Worm (Caenorhabditis elegans) whole organism, mixed stage, embryonic: ENCODE measurements around the gene dod-6.

Experiments used
- M03D4.4 ChIP-seq: sonication (generic microtip); optimal IDR thresholded peaks from 2 replicates; lab custom pipeline; 2017; ENCODE audit warnings: mild to moderate bottlenecking, missing genetic modification characterization, missing compliant biosample characterization
- bed-3 ChIP-seq: fragments of 200-800 bp; sonication (Bioruptor generic); optimal IDR thresholded peaks from 3 replicates; lab custom pipeline; 2018; ENCODE audit warnings: mild to moderate bottlenecking, missing genetic modification characterization, moderate library complexity, missing compliant biosample characterization
- blmp-1 ChIP-seq: fragments of 150-350 bp; optimal IDR thresholded peaks from 2 replicates; lab custom pipeline; 2014; ENCODE audit warnings: missing biosample characterization, missing genetic modification characterization
- ceh-39 ChIP-seq: fragments of 150-350 bp; optimal IDR thresholded peaks from 2 replicates; lab custom pipeline; 2014; ENCODE audit warnings: missing biosample characterization, missing genetic modification characterization
- ceh-83 ChIP-seq: fragments of 200-800 bp; sonication (Bioruptor generic); optimal IDR thresholded peaks from 2 replicates; lab custom pipeline; 2018; ENCODE audit warnings: mild to moderate bottlenecking, missing genetic modification characterization, missing compliant biosample characterization
- ces-1 ChIP-seq: fragments of 150-350 bp; optimal IDR thresholded peaks from 2 replicates; lab custom pipeline; 2014; ENCODE audit warnings: missing biosample characterization, missing genetic modification reagents, missing genetic modification characterization
- drap-1 ChIP-seq: fragments of 200-800 bp; sonication (Bioruptor generic); optimal IDR thresholded peaks from 3 replicates; lab custom pipeline; 2018; ENCODE audit warnings: mild to moderate bottlenecking, missing genetic modification characterization, missing compliant biosample characterization
- elt-1 ChIP-seq: sonication (generic microtip); optimal IDR thresholded peaks from 2 replicates; lab custom pipeline; 2017; ENCODE audit warnings: missing genetic modification characterization, mild to moderate bottlenecking, missing compliant biosample characterization, antibody characterized with exemption, moderate library complexity, borderline replicate concordance; ENCODE audit not compliant: insufficient read depth
- elt-3 ChIP-seq: fragments of 150-350 bp; optimal IDR thresholded peaks from 2 replicates; lab custom pipeline; 2014; ENCODE audit warnings: missing biosample characterization, missing genetic modification characterization
- flh-1 ChIP-seq: fragments of 200-800 bp; sonication (Bioruptor generic); optimal IDR thresholded peaks from 2 replicates; lab custom pipeline; 2018; ENCODE audit warnings: mild to moderate bottlenecking, missing genetic modification characterization, moderate library complexity, missing compliant biosample characterization
- ham-2 ChIP-seq: fragments of 200-800 bp; sonication (Bioruptor generic); optimal IDR thresholded peaks from 2 replicates; lab custom pipeline; 2018; ENCODE audit warnings: mild to moderate bottlenecking, missing genetic modification characterization, missing compliant biosample characterization
- hlh-1 ChIP-seq: fragments of 150-350 bp; optimal IDR thresholded peaks from 2 replicates; lab custom pipeline; 2014; ENCODE audit warnings: missing biosample characterization, missing genetic modification reagents, missing genetic modification characterization
- lin-13 ChIP-seq: fragments of 150-350 bp; optimal IDR thresholded peaks from 2 replicates; lab custom pipeline; 2014; ENCODE audit warnings: missing biosample characterization, missing genetic modification characterization
- lin-32 ChIP-seq: fragments of 200-800 bp; sonication (Bioruptor generic); optimal IDR thresholded peaks from 2 replicates; lab custom pipeline; 2018; ENCODE audit warnings: mild to moderate bottlenecking, missing genetic modification characterization, missing compliant biosample characterization
- lsy-2 ChIP-seq: fragments of 150-350 bp; optimal IDR thresholded peaks from 2 replicates; lab custom pipeline; 2014; ENCODE audit warnings: missing biosample characterization, missing genetic modification characterization
- mab-5 ChIP-seq: fragments of 150-350 bp; optimal IDR thresholded peaks from 2 replicates; lab custom pipeline; 2014; ENCODE audit warnings: missing biosample characterization, missing genetic modification characterization
- mep-1 ChIP-seq: fragments of 150-350 bp; optimal IDR thresholded peaks from 2 replicates; lab custom pipeline; 2017; ENCODE audit warnings: missing biosample characterization, missing genetic modification reagents, missing genetic modification characterization, inconsistent platforms
- mls-2 ChIP-seq: sonication (generic microtip); optimal IDR thresholded peaks from 2 replicates; lab custom pipeline; 2016; ENCODE audit warnings: mild to moderate bottlenecking, missing genetic modification characterization, moderate library complexity, missing compliant biosample characterization
- nhr-12 ChIP-seq: fragments of 150-350 bp; optimal IDR thresholded peaks from 2 replicates; lab custom pipeline; 2014; ENCODE audit warnings: missing biosample characterization, missing genetic modification characterization
- nhr-2 ChIP-seq: fragments of 150-350 bp; optimal IDR thresholded peaks from 2 replicates; lab custom pipeline; 2014; ENCODE audit warnings: missing biosample characterization, missing genetic modification characterization
- nhr-28 ChIP-seq: fragments of 150-350 bp; optimal IDR thresholded peaks from 2 replicates; lab custom pipeline; 2014; ENCODE audit warnings: missing biosample characterization, missing genetic modification characterization
- pha-4 ChIP-seq: fragments of 150-350 bp; optimal IDR thresholded peaks from 2 replicates; lab custom pipeline; 2018; ENCODE audit warnings: missing biosample characterization, missing genetic modification reagents, missing genetic modification characterization
- snpc-4 ChIP-seq: fragments of 150-350 bp; optimal IDR thresholded peaks from 2 replicates; lab custom pipeline; 2014; ENCODE audit warnings: missing biosample characterization, missing genetic modification characterization
- sptf-1 ChIP-seq: sonication (generic microtip); optimal IDR thresholded peaks from 2 replicates; lab custom pipeline; 2017; ENCODE audit warnings: mild to moderate bottlenecking, missing genetic modification characterization, moderate library complexity, missing compliant biosample characterization
- tbx-8 ChIP-seq: fragments of 200-800 bp; sonication (Bioruptor generic); optimal IDR thresholded peaks from 2 replicates; lab custom pipeline; 2018; ENCODE audit warnings: mild to moderate bottlenecking, missing genetic modification characterization, moderate library complexity, missing compliant biosample characterization
- unc-120 ChIP-seq: sonication (generic microtip); optimal IDR thresholded peaks from 2 replicates; lab custom pipeline; 2017; ENCODE audit warnings: missing genetic modification characterization, missing compliant biosample characterization; ENCODE audit not compliant: poor library complexity, severe bottlenecking
- unc-39 ChIP-seq: fragments of 150-350 bp; optimal IDR thresholded peaks from 2 replicates; lab custom pipeline; 2014; ENCODE audit warnings: missing biosample characterization, missing genetic modification characterization
- unc-62 ChIP-seq: fragments of 150-350 bp; optimal IDR thresholded peaks from 2 replicates; lab custom pipeline; 2014; ENCODE audit warnings: missing biosample characterization, missing genetic modification reagents, missing genetic modification characterization
- zip-8 ChIP-seq: fragments of 150-350 bp; optimal IDR thresholded peaks from 2 replicates; lab custom pipeline; 2014; ENCODE audit warnings: missing biosample characterization, missing genetic modification characterization
- ztf-11 ChIP-seq: fragments of 150-350 bp; optimal IDR thresholded peaks from 2 replicates; lab custom pipeline; 2014; ENCODE audit warnings: missing biosample characterization, missing genetic modification characterization

The dod-6 gene

DNA sequence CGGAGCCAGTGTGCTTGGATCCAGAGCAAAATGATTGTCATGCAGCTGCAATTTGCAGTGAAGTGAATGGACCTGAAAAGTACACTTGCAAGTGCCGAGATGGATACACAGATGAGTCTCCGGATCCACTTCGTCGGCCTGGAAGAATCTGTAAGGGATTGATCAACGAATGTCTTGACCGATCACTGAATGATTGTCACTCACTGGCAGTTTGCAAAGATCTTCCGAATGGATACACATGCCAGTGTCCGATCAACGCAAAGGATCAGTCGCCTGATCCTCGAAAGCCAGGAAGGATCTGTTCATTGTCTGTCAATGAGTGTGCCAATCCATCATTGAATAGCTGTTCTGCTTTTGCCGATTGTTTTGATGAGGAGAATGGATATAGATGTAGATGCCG is 18.1 kb upstream of the dod-6 start:
- TF ChIP-seq mls-2 (no peak), ces-1 (GFP tag; lab: Kevin White, UChicago) (no peak), lin-13 (no peak)
- TF ChIP-seq, all 35 proteins: peak for 0

DNA sequence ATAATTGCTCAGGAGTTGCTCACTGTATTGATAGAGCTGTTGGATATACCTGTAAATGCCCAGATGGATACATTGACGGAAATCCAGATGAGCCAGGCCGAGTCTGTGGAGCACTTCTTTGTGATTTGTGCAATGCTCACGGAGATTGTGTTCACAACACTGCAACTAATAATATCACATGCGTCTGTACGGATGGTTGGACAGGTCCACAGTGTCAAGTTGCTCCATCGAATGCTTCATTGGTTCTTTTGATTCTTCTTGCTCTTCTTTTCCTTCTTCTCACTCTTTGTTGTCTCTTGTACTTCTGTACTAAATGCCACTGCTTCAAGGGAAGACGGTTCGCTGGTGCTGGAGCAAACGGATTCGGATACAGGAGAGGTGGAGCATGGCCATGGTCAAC is 15.6 kb upstream of the dod-6 start:
- no peak for TF ChIP-seq nhr-12
- TF ChIP-seq M03D4.4 (tag; lab: Kevin White, UChicago): no peak
- TF ChIP-seq flh-1 (GFP tag; lab: Kevin White, UChicago): no peak
- TF ChIP-seq ces-1 (GFP tag; lab: Kevin White, UChicago): no peak
- no peak for TF ChIP-seq elt-1 (tag; lab: Kevin White, UChicago)
- TF ChIP-seq ceh-83 (GFP tag; lab: Kevin White, UChicago): no peak
- TF ChIP-seq snpc-4 (tag; lab: Kevin White, UChicago): no peak
- TF ChIP-seq hlh-1: no peak
- no peak for TF ChIP-seq unc-120 (tag; lab: Kevin White, UChicago)
- no peak for TF ChIP-seq ham-2 (GFP tag; lab: Kevin White, UChicago)
- TF ChIP-seq elt-3 (tag; lab: Kevin White, UChicago): no peak
- TF ChIP-seq zip-8 (tag; lab: Kevin White, UChicago): no peak
- TF ChIP-seq mls-2: no peak
- TF ChIP-seq ztf-11 (tag; lab: Kevin White, UChicago): no peak

DNA sequence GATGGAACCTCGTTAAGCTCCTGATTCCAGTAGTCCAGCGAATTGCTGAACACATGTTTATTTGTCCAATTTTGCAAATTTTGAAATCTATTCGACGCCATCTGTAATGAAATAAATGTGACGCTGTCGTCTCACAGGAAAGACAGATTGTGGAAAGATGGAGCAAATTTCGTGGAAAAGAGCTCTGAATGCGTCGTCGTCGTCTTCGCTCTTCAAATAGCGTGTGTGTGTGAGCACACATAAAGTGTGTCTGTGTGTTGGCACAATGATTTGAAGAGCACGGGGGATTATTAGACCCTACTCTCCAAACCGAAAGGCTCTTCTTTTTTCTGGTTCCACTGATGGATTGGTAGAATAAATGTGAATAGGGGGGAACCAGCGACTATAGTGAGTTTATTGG is 11.4 kb upstream of the dod-6 start, which contains the start of gene unc-47:
Gene unc-47, minus strand, starts transcription at position 101 of the 400 bp plus-strand sequence.
- TF ChIP-seq mab-5 (tag; lab: Kevin White, UChicago) (no peak), ceh-39 (tag; lab: Kevin White, UChicago) (no peak), unc-39 (tag; lab: Kevin White, UChicago) (no peak), ham-2 (GFP tag; lab: Kevin White, UChicago) (no peak), ztf-11 (tag; lab: Kevin White, UChicago) (no peak), lsy-2 (no peak), unc-62 (GFP tag; lab: Kevin White, UChicago) (no peak), lin-32 (GFP tag; lab: Kevin White, UChicago) (no peak), elt-3 (tag; lab: Kevin White, UChicago) (no peak), pha-4 (tag; lab: Kevin White, UChicago) (no peak), elt-1 (tag; lab: Kevin White, UChicago) (no peak), sptf-1 (no peak), lin-13 (no peak), zip-8 (tag; lab: Kevin White, UChicago) (no peak), mls-2 (no peak), blmp-1 (tag; lab: Kevin White, UChicago) (no peak), flh-1 (GFP tag; lab: Kevin White, UChicago) (no peak), snpc-4 (tag; lab: Kevin White, UChicago) (no peak), bed-3 (GFP tag; lab: Kevin White, UChicago) (no peak)

DNA sequence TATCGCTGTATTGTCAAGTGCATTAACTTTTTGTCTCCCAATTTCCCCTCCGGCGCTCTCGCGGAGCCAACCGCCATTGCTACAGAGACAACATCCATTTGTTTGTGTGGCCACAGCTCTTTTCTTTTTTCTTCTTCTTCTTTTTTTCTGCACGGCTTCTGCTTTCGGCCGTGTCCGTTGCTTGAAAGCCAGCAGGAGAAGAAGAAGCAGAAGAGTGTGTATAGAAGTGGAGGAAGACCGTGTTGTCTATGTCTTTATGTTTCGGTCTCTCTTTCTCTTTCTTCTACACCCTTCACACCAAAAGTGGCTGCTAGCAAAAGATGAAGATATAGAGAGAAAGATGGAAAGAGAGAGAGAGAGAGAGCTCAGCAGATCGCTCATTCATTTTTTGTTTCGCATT is 9.7 kb upstream of the dod-6 start:
- TF ChIP-seq nhr-28 (tag; lab: Kevin White, UChicago) (no peak), ces-1 (GFP tag; lab: Kevin White, UChicago) (no peak)

DNA sequence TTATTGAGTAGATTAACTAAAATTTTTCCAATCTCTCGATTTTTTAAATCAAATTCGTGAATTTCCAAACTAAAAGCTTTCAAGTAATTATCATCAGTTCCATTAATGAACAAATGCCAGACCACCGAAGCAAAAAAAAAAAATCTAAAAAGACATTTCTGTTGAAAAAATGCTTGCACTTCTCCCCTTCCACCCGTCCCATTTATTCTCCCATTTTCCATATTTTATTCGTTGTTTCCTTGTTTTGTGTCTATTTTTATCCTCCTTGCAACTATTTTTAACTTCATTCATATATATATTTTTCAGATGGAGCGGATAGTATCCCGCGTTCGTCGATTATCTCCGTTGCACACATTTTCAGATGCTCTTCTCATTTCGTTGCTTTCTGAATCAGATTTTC is 8.6 kb upstream of the dod-6 start, which contains the start of gene epac-1:
Gene epac-1, plus strand, starts transcription at position 301 of the 400 bp plus-strand sequence.
- no peak for TF ChIP-seq sptf-1
- TF ChIP-seq lin-32 (GFP tag; lab: Kevin White, UChicago): no peak
- TF ChIP-seq drap-1: no peak
- no peak for TF ChIP-seq tbx-8
- TF ChIP-seq bed-3 (GFP tag; lab: Kevin White, UChicago): no peak
- TF ChIP-seq ceh-39 (tag; lab: Kevin White, UChicago): no peak
- no peak for TF ChIP-seq snpc-4 (tag; lab: Kevin White, UChicago)
- no peak for TF ChIP-seq mep-1 (tag; lab: Kevin White, UChicago)
- TF ChIP-seq ces-1 (GFP tag; lab: Kevin White, UChicago): no peak
- TF ChIP-seq unc-39 (tag; lab: Kevin White, UChicago): no peak
- TF ChIP-seq hlh-1: no peak
- TF ChIP-seq nhr-12: no peak
- no peak for TF ChIP-seq unc-62 (GFP tag; lab: Kevin White, UChicago)
- no peak for TF ChIP-seq unc-120 (tag; lab: Kevin White, UChicago)
- no peak for TF ChIP-seq pha-4 (tag; lab: Kevin White, UChicago)
- no peak for TF ChIP-seq mls-2
- TF ChIP-seq nhr-28 (tag; lab: Kevin White, UChicago): no peak
- no peak for TF ChIP-seq ztf-11 (tag; lab: Kevin White, UChicago)
- TF ChIP-seq nhr-2 (tag; lab: Kevin White, UChicago): no peak
